Worm (Caenorhabditis elegans): ENCODE results near the gene K09E2.1.

Gene K09E2.1

DNA sequence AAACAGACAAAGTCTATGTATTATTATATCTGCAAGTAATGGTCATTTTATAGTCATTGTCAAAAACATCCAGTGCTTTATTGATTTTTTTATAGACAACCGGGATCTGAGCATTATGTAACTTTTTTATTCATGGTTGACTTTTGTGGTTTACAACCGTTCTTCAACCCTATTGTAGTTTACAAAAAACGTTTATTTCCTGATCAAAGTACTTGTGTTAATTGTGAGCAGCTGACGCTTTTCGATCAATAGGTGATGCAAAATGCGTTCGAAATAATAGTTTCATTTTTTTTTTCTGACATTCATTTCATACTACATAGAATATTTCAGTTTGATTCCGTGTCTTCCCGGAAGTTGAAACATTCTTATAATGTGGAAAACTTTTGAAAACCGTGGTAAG, 8.9 kb upstream of the K09E2.1 start, which contains the start of the genes K09E2.2 and K09E2.3:
Gene K09E2.2 (plus strand): TSS at position 301 of the 400 bp plus-strand sequence.
Gene K09E2.3 (plus strand): TSS at position 325 of the 400 bp plus-strand sequence.
- no peak for TF ChIP-seq unc-62 (GFP tag; optimal IDR thresholded peaks at IDR 0.05)
- TF ChIP-seq ZK185.1 (tag; optimal IDR thresholded peaks at IDR 0.05; ENCODE audit: poor library complexity, severe bottlenecking) = no peak
- TF ChIP-seq cebp-2 (GFP tag; IDR thresholded peaks at IDR 0.05) = no peak
- TF ChIP-seq ztf-25 (GFP tag; IDR thresholded peaks at IDR 0.05) = no peak
- no peak for TF ChIP-seq nfyb-1 (GFP tag; IDR thresholded peaks at IDR 0.05)
- no peak for TF ChIP-seq mxl-1 (tag; optimal IDR thresholded peaks at IDR 0.05)
- TF ChIP-seq zim-3 (tag; optimal IDR thresholded peaks at IDR 0.05) = no peak
- TF ChIP-seq madf-8 (GFP tag; conservative IDR thresholded peaks at IDR 0.05) = no peak
- TF ChIP-seq unc-130 (GFP tag; optimal IDR thresholded peaks at IDR 0.05) = no peak
- TF ChIP-seq F22D6.2 (tag; optimal IDR thresholded peaks at IDR 0.05) = no peak
- no peak for TF ChIP-seq madf-10 (tag; optimal IDR thresholded peaks at IDR 0.05)
- no peak for TF ChIP-seq B0019.2 (GFP tag; conservative IDR thresholded peaks at IDR 0.05)
- TF ChIP-seq nhr-90 (tag; optimal IDR thresholded peaks at IDR 0.05) = no peak
- TF ChIP-seq fkh-3 (tag; optimal IDR thresholded peaks at IDR 0.05) = no peak
- TF ChIP-seq F39B2.1 (GFP tag; IDR thresholded peaks at IDR 0.05) = no peak
- TF ChIP-seq let-526 (GFP tag; IDR thresholded peaks at IDR 0.05) = no peak
- no peak for TF ChIP-seq bed-2 (GFP tag; IDR thresholded peaks at IDR 0.05)

DNA sequence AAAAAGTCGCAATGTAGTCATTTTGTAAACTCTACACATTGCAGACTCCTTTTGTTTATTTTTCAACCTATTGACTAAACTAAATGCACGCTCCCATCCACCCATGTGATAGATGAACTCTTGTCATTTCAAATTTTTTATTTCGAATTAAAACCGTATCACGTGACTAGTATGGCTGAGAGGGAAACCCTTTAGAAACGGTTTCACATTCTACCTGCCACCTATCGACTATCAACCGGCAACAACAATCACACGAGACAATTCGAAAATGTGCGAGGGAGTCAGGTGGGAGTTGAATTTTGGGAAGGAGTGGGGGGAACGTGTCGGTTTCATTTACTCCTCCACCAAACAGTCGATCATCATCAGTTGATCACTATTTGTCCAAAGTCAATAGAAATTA, 7.2 kb upstream of the K09E2.1 start:
- TF ChIP-seq athp-1 (tag; optimal IDR thresholded peaks at IDR 0.05) (no peak), pha-4 (tag; optimal IDR thresholded peaks at IDR 0.05) (peak; percentile 73), chd-7 (tag; optimal IDR thresholded peaks at IDR 0.05) (peak; percentile 14), sea-2 (GFP tag; IDR thresholded peaks at IDR 0.05) (no peak), madf-3 (GFP tag; IDR thresholded peaks at IDR 0.05) (no peak), B0035.1 (tag; optimal IDR thresholded peaks at IDR 0.05) (no peak), nhr-90 (tag; optimal IDR thresholded peaks at IDR 0.05) (peak; percentile 24), lin-26 (GFP tag; IDR thresholded peaks at IDR 0.05) (peak; percentile 54; the same call in 1 of the 2 replicates), somi-1 (GFP tag; optimal IDR thresholded peaks at IDR 0.05) (peak; percentile 76), rpc-1 (optimal IDR thresholded peaks at IDR 0.05) (no peak), rpc-1 (tag; optimal IDR thresholded peaks at IDR 0.05) (no peak), ztf-26 (tag; optimal IDR thresholded peaks at IDR 0.05) (peak; percentile 72), lin-40 (tag; optimal IDR thresholded peaks at IDR 0.05) (peak; percentile 65), bed-1 (GFP tag; IDR thresholded peaks at IDR 0.05) (no peak), tbp1 (GFP tag; optimal IDR thresholded peaks at IDR 0.05) (peak; percentile 29), nhr-27 (tag; optimal IDR thresholded peaks at IDR 0.05) (no peak), hlh-12 (tag; optimal IDR thresholded peaks at IDR 0.05) (no peak), B0336.3 (GFP tag; IDR thresholded peaks at IDR 0.05) (peak; percentile 34; the same call in 1 of the 2 replicates), unc-62 (GFP tag; optimal IDR thresholded peaks at IDR 0.05) (peak; percentile 70), ceh-40 (GFP tag; IDR thresholded peaks at IDR 0.05) (no peak), nhr-80 (tag; optimal IDR thresholded peaks at IDR 0.05) (peak; percentile 87), attf-5 (GFP tag; optimal IDR thresholded peaks at IDR 0.05) (peak; percentile 70), madf-6 (GFP tag; IDR thresholded peaks at IDR 0.05) (no peak), F23B12.7 (tag; optimal IDR thresholded peaks at IDR 0.05; ENCODE audit: insufficient read depth) (peak; percentile 18), egl-44 (GFP tag; IDR thresholded peaks at IDR 0.05) (0 out of 2 replicates have a peak, but pooled peaks have one; percentile 45), cebp-1 (GFP tag; IDR thresholded peaks at IDR 0.05) (0 out of 2 replicates have a peak, but pooled peaks have one; percentile 20), cebp-1 (tag; optimal IDR thresholded peaks at IDR 0.05) (peak; percentile 82), let-607 (tag; optimal IDR thresholded peaks at IDR 0.05) (peak in 1 of 2 experiments; percentile 5), hmg-1.2 (GFP tag; IDR thresholded peaks at IDR 0.05) (no peak), atf-7 (tag; optimal IDR thresholded peaks at IDR 0.05) (peak; percentile 31), dox-1 (GFP tag; IDR thresholded peaks at IDR 0.05) (no peak), lsl-1 (GFP tag; optimal IDR thresholded peaks at IDR 0.05) (no peak)

Measured in whole organism, young adult.